Worm (Caenorhabditis elegans): ENCODE data around the gene T10F2.2.

- no peak for TF ChIP-seq elt-3 (tag; optimal IDR thresholded peaks at IDR 0.05)
- no peak for TF ChIP-seq unc-62 (GFP tag; optimal IDR thresholded peaks at IDR 0.05)
- no peak for TF ChIP-seq nhr-237 (tag; optimal IDR thresholded peaks at IDR 0.05)
- no peak for TF ChIP-seq flh-1 (GFP tag; optimal IDR thresholded peaks at IDR 0.05)
- TF ChIP-seq ztf-11 (tag; optimal IDR thresholded peaks at IDR 0.05) = no peak
- no peak for TF ChIP-seq nhr-28 (tag; optimal IDR thresholded peaks at IDR 0.05)
Observed at ce11 chrIII:5180588-5180987, 15.5 kb upstream of the T10F2.2 start.

Data from whole organism, mixed stage, embryonic.